Worm (Caenorhabditis elegans) whole organism, late embryonic: Measurements from ENCODE around the gene srpa-72.

ENCODE experiments used
- F13H6.1 ChIP-seq: sonication (generic microtip); optimal IDR thresholded peaks from 2 replicates; lab custom pipeline; 2016; ENCODE audit warnings: missing genetic modification characterization, missing compliant biosample characterization
- ama-1 ChIP-seq: fragments of 150-350 bp; optimal IDR thresholded peaks from 2 replicates; lab custom pipeline; 2014
- ceh-9 ChIP-seq: sonication (generic microtip); optimal IDR thresholded peaks from 2 replicates; lab custom pipeline; 2016; ENCODE audit warnings: mild to moderate bottlenecking, missing genetic modification characterization, inconsistent platforms, missing compliant biosample characterization
- dve-1 ChIP-seq: sonication (generic microtip); optimal IDR thresholded peaks from 2 replicates; lab custom pipeline; 2017; ENCODE audit warnings: antibody characterized with exemption, mild to moderate bottlenecking, missing genetic modification characterization, missing compliant biosample characterization
- fkh-10 ChIP-seq: fragments of 150-350 bp; optimal IDR thresholded peaks from 2 replicates; lab custom pipeline; 2014; ENCODE audit warnings: missing biosample characterization, missing genetic modification reagents, missing genetic modification characterization
- gmeb-2 ChIP-seq: sonication (generic microtip); optimal IDR thresholded peaks from 2 replicates; lab custom pipeline; 2016; ENCODE audit warnings: missing genetic modification characterization, inconsistent platforms, missing compliant biosample characterization
- lin-11 ChIP-seq: fragments of 200-800 bp; sonication (Bioruptor generic); optimal IDR thresholded peaks from 2 replicates; lab custom pipeline; 2018; ENCODE audit warnings: mild to moderate bottlenecking, missing genetic modification characterization, missing compliant biosample characterization
- nfya-1 ChIP-seq: sonication (generic microtip); optimal IDR thresholded peaks from 2 replicates; lab custom pipeline; 2017; ENCODE audit warnings: missing genetic modification characterization, mild to moderate bottlenecking, missing compliant biosample characterization, antibody characterized with exemption, moderate library complexity
- nhr-11 ChIP-seq: fragments of 150-350 bp; optimal IDR thresholded peaks from 2 replicates; lab custom pipeline; 2014; ENCODE audit warnings: missing biosample characterization, missing genetic modification characterization
- pax-1 ChIP-seq: fragments of 150-350 bp; optimal IDR thresholded peaks from 2 replicates; lab custom pipeline; 2014; ENCODE audit warnings: missing biosample characterization, missing genetic modification characterization
- pha-4 ChIP-seq: fragments of 150-350 bp; optimal IDR thresholded peaks from 2 replicates; lab custom pipeline; 2018; ENCODE audit warnings: missing biosample characterization, missing genetic modification reagents, missing genetic modification characterization
- pros-1 ChIP-seq: fragments of 150-350 bp; optimal IDR thresholded peaks from 2 replicates; lab custom pipeline; 2014; ENCODE audit warnings: missing biosample characterization, missing genetic modification reagents, missing genetic modification characterization

- TF ChIP-seq pros-1 (tag; lab: Kevin White, UChicago) (no peak), pha-4 (tag; lab: Kevin White, UChicago) (no peak), nfya-1 (no peak), ama-1 (no peak), pax-1 (tag; lab: Kevin White, UChicago) (no peak), dve-1 (tag; lab: Kevin White, UChicago) (no peak), nhr-11 (tag; lab: Kevin White, UChicago) (no peak), gmeb-2 (tag; lab: Kevin White, UChicago) (no peak), ceh-9 (tag; lab: Kevin White, UChicago) (no peak), F13H6.1 (no peak), fkh-10 (GFP tag; lab: Kevin White, UChicago) (no peak), lin-11 (no peak)
These were observed 22.6 kb upstream of the srpa-72 start, which contains the start of gene fbxb-108 for ce11 chrII:2764664-2765063.
